Worm (Caenorhabditis elegans): Measurements from ENCODE around the gene str-106.

DNA sequence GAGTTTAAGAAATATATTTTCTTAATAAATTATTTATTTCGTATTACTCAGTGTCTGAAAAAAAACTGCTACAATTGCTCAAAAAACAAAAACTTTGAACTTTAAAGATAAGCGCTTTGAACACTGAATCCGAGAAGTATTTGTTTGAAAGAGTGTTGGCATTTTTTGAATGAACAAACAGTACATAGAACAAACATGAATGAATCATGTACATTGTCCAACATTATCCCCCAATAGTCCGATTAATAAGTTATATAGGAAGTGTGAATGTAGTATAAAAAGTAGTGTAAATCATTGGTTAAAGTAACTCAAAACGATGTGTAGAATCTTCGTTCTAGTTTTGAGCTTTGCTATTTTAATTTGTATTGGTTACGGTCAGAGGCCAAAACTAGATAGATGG lies 21.3 kb downstream of the str-106 start, which contains the start of gene F11A5.17:
- TF ChIP-seq sma-9 (GFP tag; optimal IDR thresholded peaks at IDR 0.05) (no peak), sma-9 (tag; optimal IDR thresholded peaks at IDR 0.05) (no peak), ZK546.5 (tag; optimal IDR thresholded peaks at IDR 0.05) (no peak), ztf-11 (tag; optimal IDR thresholded peaks at IDR 0.05) (no peak), elt-3 (tag; optimal IDR thresholded peaks at IDR 0.05) (no peak), lin-39 (tag; optimal IDR thresholded peaks at IDR 0.05) (no peak), unc-62 (GFP tag; optimal IDR thresholded peaks at IDR 0.05) (no peak), nhr-10 (tag; optimal IDR thresholded peaks at IDR 0.05) (no peak), egl-27 (tag; optimal IDR thresholded peaks at IDR 0.05) (no peak), nhr-129 (tag; optimal IDR thresholded peaks at IDR 0.05) (no peak), alr-1 (tag; optimal IDR thresholded peaks at IDR 0.05) (no peak), nhr-237 (tag; optimal IDR thresholded peaks at IDR 0.05) (no peak), ceh-82 (tag; optimal IDR thresholded peaks at IDR 0.05) (no peak), zag-1 (tag; optimal IDR thresholded peaks at IDR 0.05) (no peak)

Data from whole organism, L2 larva.